Fruit fly (Drosophila melanogaster): ENCODE results near the gene CG14860.

The CG14860 gene

DNA sequence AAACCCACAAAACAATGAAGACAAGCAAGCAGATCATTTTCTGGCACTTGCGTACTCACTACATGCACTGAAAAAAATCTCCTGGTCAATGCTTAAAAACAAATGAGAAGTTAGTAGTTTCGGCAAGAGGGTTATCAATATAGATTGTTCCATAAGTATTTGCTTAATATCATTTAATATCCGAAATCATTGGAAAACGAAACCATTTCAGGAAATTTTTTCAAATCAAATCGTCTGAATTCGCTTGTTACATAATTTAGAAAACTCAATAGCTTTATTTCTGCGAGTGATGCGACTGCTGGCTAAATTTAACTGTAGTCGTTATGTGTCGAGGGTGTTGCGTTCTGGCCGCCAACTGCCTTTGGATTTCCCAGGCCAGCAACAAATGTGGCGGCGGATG lies 16.4 kb upstream of the CG14860 start (continued):
- TF ChIP-seq hkb (optimal IDR thresholded peaks at IDR 0.05): no peak
- TF ChIP-seq hkb (GFP tag; IDR thresholded peaks at IDR 0.05): 0 out of 2 replicates have a peak, but pooled peaks have one; percentile 8
- 0 out of 3 replicates have a peak, but pooled peaks have one; percentile 16 for TF ChIP-seq so (GFP tag; IDR thresholded peaks at IDR 0.05)
- no peak for TF ChIP-seq CHES-1-like (GFP tag; optimal IDR thresholded peaks at IDR 0.05)
- TF ChIP-seq CG15514 (GFP tag; optimal IDR thresholded peaks at IDR 0.05): peak; percentile 17
- TF ChIP-seq grau (tag; optimal IDR thresholded peaks at IDR 0.05): peak; percentile 25
- TF ChIP-seq MBD-R2 (GFP tag; IDR thresholded peaks at IDR 0.05): no peak
- TF ChIP-seq CG3281 (GFP tag; optimal IDR thresholded peaks at IDR 0.05): peak; percentile 20
- TF ChIP-seq CG4282 (GFP tag; optimal IDR thresholded peaks at IDR 0.05): no peak
- TF ChIP-seq Fer1 (GFP tag; optimal IDR thresholded peaks at IDR 0.05): peak; percentile 38
- peak; percentile 29; the same call in 2 of the 3 replicates for TF ChIP-seq dysf (GFP tag; IDR thresholded peaks at IDR 0.05)
- TF ChIP-seq CG13296 (GFP tag; optimal IDR thresholded peaks at IDR 0.05): peak; percentile 19
- TF ChIP-seq Meics (GFP tag; optimal IDR thresholded peaks at IDR 0.05): peak; percentile 40
- TF ChIP-seq E2f2 (GFP tag; IDR thresholded peaks at IDR 0.05): no peak
- no peak for TF ChIP-seq CG13123 (GFP tag; optimal IDR thresholded peaks at IDR 0.05)
- peak; percentile 20 for TF ChIP-seq CG13424 (tag; optimal IDR thresholded peaks at IDR 0.05)
- no peak for TF ChIP-seq CG12744 (GFP tag; optimal IDR thresholded peaks at IDR 0.05)
- TF ChIP-seq zf30C (GFP tag; optimal IDR thresholded peaks at IDR 0.05): peak; percentile 23
- TF ChIP-seq dmrt99B (tag; optimal IDR thresholded peaks at IDR 0.05): peak; percentile 36
- peak; percentile 4 for TF ChIP-seq CG12769 (tag; optimal IDR thresholded peaks at IDR 0.05)
- peak; percentile 61 for TF ChIP-seq Med (GFP tag)
- TF ChIP-seq ro (GFP tag; IDR thresholded peaks at IDR 0.05): no peak
- TF ChIP-seq CG7556 (GFP tag; optimal IDR thresholded peaks at IDR 0.05): peak; percentile 31
- TF ChIP-seq CG10543 (GFP tag; optimal IDR thresholded peaks at IDR 0.05): peak; percentile 16
- TF ChIP-seq kay (GFP tag; optimal IDR thresholded peaks at IDR 0.05): no peak
- peak; percentile 39 for TF ChIP-seq gro (GFP tag; optimal IDR thresholded peaks at IDR 0.05)
- TF ChIP-seq lilli (GFP tag; optimal IDR thresholded peaks at IDR 0.05): peak; percentile 14
- peak; percentile 8 for TF ChIP-seq caup (GFP tag; optimal IDR thresholded peaks at IDR 0.05; ENCODE audit: severe bottlenecking)
- TF ChIP-seq gem (tag; optimal IDR thresholded peaks at IDR 0.05): peak; percentile 38
- peak; percentile 18; the same call in 1 of the 3 replicates for TF ChIP-seq CG11695 (GFP tag; IDR thresholded peaks at IDR 0.05)
- TF ChIP-seq Fer3 (tag; optimal IDR thresholded peaks at IDR 0.05): peak; percentile 29
- peak; percentile 54 for TF ChIP-seq CG2678 (tag; optimal IDR thresholded peaks at IDR 0.05)
- TF ChIP-seq CG10321 (GFP tag; IDR thresholded peaks at IDR 0.05): no peak
- peak; percentile 66 for TF ChIP-seq CG18599 (GFP tag; optimal IDR thresholded peaks at IDR 0.05)
- no peak for TF ChIP-seq NFAT (GFP tag; IDR thresholded peaks at IDR 0.05)
- peak; percentile 2 for TF ChIP-seq CG9817 (tag; optimal IDR thresholded peaks at IDR 0.05)
- no peak for TF ChIP-seq Myb (GFP tag; optimal IDR thresholded peaks at IDR 0.05)
- TF ChIP-seq CG17802 (tag; optimal IDR thresholded peaks at IDR 0.05): no peak
- peak; percentile 50 for TF ChIP-seq Hmr (GFP tag; optimal IDR thresholded peaks at IDR 0.05)
- 0 out of 2 replicates have a peak, but pooled peaks have one; percentile 23 for TF ChIP-seq Rfx (GFP tag; IDR thresholded peaks at IDR 0.05)
- TF ChIP-seq CG11504 (tag; optimal IDR thresholded peaks at IDR 0.05): peak; percentile 49
- peak; percentile 34 for TF ChIP-seq CG10147 (GFP tag; optimal IDR thresholded peaks at IDR 0.05)
- peak in 1 of 2 experiments; percentile 25 for TF ChIP-seq Hr51 (GFP tag; optimal IDR thresholded peaks at IDR 0.05)
- TF ChIP-seq CG17359 (tag; optimal IDR thresholded peaks at IDR 0.05): peak; percentile 31
- peak; percentile 45 for TF ChIP-seq CG2120 (GFP tag; optimal IDR thresholded peaks at IDR 0.05)
- peak; percentile 42 for TF ChIP-seq scrt (GFP tag; optimal IDR thresholded peaks at IDR 0.05)
- TF ChIP-seq ranshi (GFP tag; IDR thresholded peaks at IDR 0.05): peak; percentile 4; the same call in 1 of the 2 replicates
- TF ChIP-seq abd-A (tag; optimal IDR thresholded peaks at IDR 0.05): peak; percentile 70

All from whole organism, embryonic.